Worm (Caenorhabditis elegans) whole organism, L2 larva: ENCODE data around the gene Y46G5A.22.

Source experiments
- ama-1 ChIP-seq: fragments of 150-350 bp; optimal IDR thresholded peaks from 2 replicates; lab custom pipeline; 2018; ENCODE audit warnings: inconsistent platforms
- blmp-1 ChIP-seq: sonication (generic microtip); optimal IDR thresholded peaks from 2 replicates; lab custom pipeline; 2017; ENCODE audit warnings: missing genetic modification characterization, mild to moderate bottlenecking, missing compliant biosample characterization, antibody characterized with exemption, moderate library complexity; ENCODE audit not compliant: insufficient read depth
- egl-27 ChIP-seq: sonication (generic microtip); optimal IDR thresholded peaks from 3 replicates; lab custom pipeline; 2017; ENCODE audit warnings: missing biosample characterization, missing genetic modification reagents, missing genetic modification characterization
- elt-3 ChIP-seq: sonication (generic microtip); optimal IDR thresholded peaks from 2 replicates; lab custom pipeline; 2017; ENCODE audit warnings: missing biosample characterization, missing genetic modification characterization
- lin-39 ChIP-seq: fragments of 150-350 bp; optimal IDR thresholded peaks from 2 replicates; lab custom pipeline; 2014; ENCODE audit warnings: missing biosample characterization, missing genetic modification reagents, missing genetic modification characterization
- mab-5 ChIP-seq: fragments of 150-350 bp; optimal IDR thresholded peaks from 2 replicates; lab custom pipeline; 2014; ENCODE audit warnings: missing biosample characterization, missing genetic modification characterization
- nhr-12 ChIP-seq: fragments of 150-350 bp; optimal IDR thresholded peaks from 2 replicates; lab custom pipeline; 2014; ENCODE audit warnings: missing biosample characterization, missing genetic modification characterization
- nhr-23 ChIP-seq: fragments of 150-350 bp; optimal IDR thresholded peaks from 2 replicates; lab custom pipeline; 2014; ENCODE audit warnings: missing biosample characterization, missing genetic modification reagents, missing genetic modification characterization
- nhr-77 ChIP-seq: fragments of 150-350 bp; optimal IDR thresholded peaks from 2 replicates; lab custom pipeline; 2014; ENCODE audit warnings: missing biosample characterization, missing genetic modification characterization
- skn-1 ChIP-seq: sonication (generic microtip); optimal IDR thresholded peaks from 2 replicates; lab custom pipeline; 2017; ENCODE audit warnings: missing biosample characterization, missing genetic modification characterization
- zag-1 ChIP-seq: fragments of 150-350 bp; optimal IDR thresholded peaks from 2 replicates; lab custom pipeline; 2014; ENCODE audit warnings: missing biosample characterization, missing genetic modification characterization

- TF ChIP-seq ama-1 (lab: Kevin White, UChicago) (no peak), skn-1 (tag; lab: Kevin White, UChicago) (no peak), zag-1 (tag; lab: Kevin White, UChicago) (no peak), blmp-1 (tag; lab: Kevin White, UChicago) (no peak), egl-27 (tag; lab: Kevin White, UChicago) (no peak), nhr-77 (tag; lab: Kevin White, UChicago) (no peak), nhr-23 (tag; lab: Kevin White, UChicago) (no peak), elt-3 (tag; lab: Kevin White, UChicago) (no peak), nhr-12 (tag; lab: Kevin White, UChicago) (no peak), mab-5 (no peak), lin-39 (tag; lab: Kevin White, UChicago) (no peak)
These were observed 1.8 kb downstream of the Y46G5A.22 start, which contains the start of gene acl-7 for ce11 chrII:12816412-12817146.
